Worm (Caenorhabditis elegans): ENCODE data around the gene Y51H4A.935.

DNA sequence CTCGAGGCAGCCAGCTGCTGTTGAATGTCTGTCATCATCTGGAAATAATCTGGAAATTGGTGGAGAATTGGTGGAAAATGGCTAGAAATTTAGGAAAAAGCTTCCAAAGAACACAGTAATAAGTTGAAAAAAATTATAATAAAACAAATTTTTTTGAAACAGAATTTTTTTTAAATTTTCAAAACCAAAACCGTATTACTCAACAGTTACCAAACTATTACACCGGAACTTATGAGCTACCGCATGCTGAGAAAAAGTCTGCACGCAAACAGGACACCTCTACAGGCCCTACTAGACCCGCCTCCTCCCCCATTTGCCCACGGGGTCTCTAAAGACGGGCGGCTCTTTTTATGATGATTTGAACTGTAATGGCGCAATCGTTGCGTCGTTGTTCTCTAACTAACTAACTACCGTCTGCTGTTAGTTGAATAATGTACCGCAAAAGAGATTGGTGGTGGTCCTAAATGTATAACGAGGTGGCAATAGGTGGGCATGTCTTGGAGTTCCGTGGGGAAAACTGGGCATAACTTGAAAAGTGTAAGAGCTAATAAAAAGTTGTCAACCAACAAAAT lies 1.3 kb downstream of the Y51H4A.935 start, which contains the start of gene zip-7:
- TF ChIP-seq nhr-11 (tag; optimal IDR thresholded peaks at IDR 0.05) (no peak), ets-5 (GFP tag; IDR thresholded peaks at IDR 0.05) (no peak), C04F5.9 (tag; optimal IDR thresholded peaks at IDR 0.05) (no peak), unc-130 (tag; optimal IDR thresholded peaks at IDR 0.05) (no peak), nhr-12 (tag; optimal IDR thresholded peaks at IDR 0.05) (no peak)
